Fruit fly (Drosophila melanogaster) whole organism, embryonic: ENCODE results near the gene CG4313.

Experiments used
- Asciz ChIP-seq: fragments of 200-800 bp; sonication (Bioruptor generic); optimal IDR thresholded peaks from 2 replicates; lab custom pipeline; 2017; ENCODE audit warnings: missing biosample characterization, mild to moderate bottlenecking, missing genetic modification characterization, missing genetic modification reagents
- Atf-2 ChIP-seq: fragments of 200-800 bp; sonication (Bioruptor generic); optimal IDR thresholded peaks from 2 replicates; lab custom pipeline; 2016; ENCODE audit warnings: missing biosample characterization, missing genetic modification characterization
- B-H1 ChIP-seq: fragments of 200-800 bp; sonication (Bioruptor generic); IDR thresholded peaks from 3 replicates; pipeline ENCODE4 v1.3.6; 2022; ENCODE audit warnings: missing biosample characterization, missing genetic modification characterization
- CG11398 ChIP-seq: fragments of 200-800 bp; sonication (Bioruptor generic); optimal IDR thresholded peaks from 2 replicates; lab custom pipeline; 2016; ENCODE audit warnings: missing biosample characterization, missing genetic modification characterization
- CG1233 ChIP-seq: fragments of 200-800 bp; sonication (Bioruptor generic); optimal IDR thresholded peaks from 4 replicates; lab custom pipeline; 2018; ENCODE audit warnings: missing biosample characterization, mild to moderate bottlenecking, missing genetic modification characterization
- CG12942 ChIP-seq: fragments of 200-800 bp; sonication (Bioruptor generic); optimal IDR thresholded peaks from 3 replicates; lab custom pipeline; 2016; ENCODE audit warnings: missing biosample characterization, missing genetic modification characterization
- CG13123 ChIP-seq: fragments of 200-800 bp; sonication (Bioruptor generic); optimal IDR thresholded peaks from 2 replicates; lab custom pipeline; 2016; ENCODE audit warnings: missing biosample characterization, missing genetic modification characterization
- CG13424 ChIP-seq: fragments of 200-800 bp; sonication (Bioruptor generic); optimal IDR thresholded peaks from 2 replicates; lab custom pipeline; 2019; ENCODE audit warnings: missing biosample characterization, mild to moderate bottlenecking, missing genetic modification characterization, moderate library complexity
- CG14050 ChIP-seq: fragments of 200-800 bp; sonication (Bioruptor generic); IDR thresholded peaks from 3 replicates; pipeline ENCODE4 v1.3.6; 2022; ENCODE audit warnings: missing biosample characterization, missing genetic modification characterization
- CG15269 ChIP-seq: fragments of 200-800 bp; sonication (Bioruptor generic); optimal IDR thresholded peaks from 2 replicates; lab custom pipeline; 2018; ENCODE audit warnings: missing biosample characterization, mild to moderate bottlenecking, missing genetic modification characterization, moderate library complexity
- CG1602 ChIP-seq: fragments of 200-800 bp; sonication (Bioruptor generic); optimal IDR thresholded peaks from 3 replicates; lab custom pipeline; 2016; ENCODE audit warnings: missing biosample characterization, missing genetic modification characterization
- CG1603 ChIP-seq: fragments of 200-800 bp; sonication (Bioruptor generic); optimal IDR thresholded peaks from 2 replicates; lab custom pipeline; 2019; ENCODE audit warnings: missing biosample characterization, mild to moderate bottlenecking, missing genetic modification characterization, moderate library complexity
- CG1647 ChIP-seq: fragments of 200-800 bp; sonication (Bioruptor generic); optimal IDR thresholded peaks from 3 replicates; lab custom pipeline; 2016; ENCODE audit warnings: missing biosample characterization, missing genetic modification characterization
- CG18011 ChIP-seq: fragments of 200-800 bp; sonication (Bioruptor generic); optimal IDR thresholded peaks from 2 replicates; lab custom pipeline; 2017; ENCODE audit warnings: missing biosample characterization, missing genetic modification characterization, mild to moderate bottlenecking, moderate library complexity, missing genotype
- CG2875 ChIP-seq: fragments of 200-800 bp; sonication (Bioruptor generic); optimal IDR thresholded peaks from 2 replicates; lab custom pipeline; 2017; ENCODE audit warnings: missing biosample characterization, mild to moderate bottlenecking, missing genetic modification characterization, missing genetic modification reagents
- CG31365 ChIP-seq: fragments of 200-800 bp; sonication (Bioruptor generic); optimal IDR thresholded peaks from 2 replicates; lab custom pipeline; 2018; ENCODE audit warnings: missing biosample characterization, mild to moderate bottlenecking, missing genetic modification characterization
- CG3163 ChIP-seq: fragments of 200-800 bp; sonication (Bioruptor generic); optimal IDR thresholded peaks from 3 replicates; lab custom pipeline; 2016; ENCODE audit warnings: missing biosample characterization, missing genetic modification characterization
- CG3407 ChIP-seq: fragments of 200-800 bp; sonication (Bioruptor generic); optimal IDR thresholded peaks from 2 replicates; lab custom pipeline; 2018; ENCODE audit warnings: missing biosample characterization, mild to moderate bottlenecking, missing genetic modification characterization
- CG34224 ChIP-seq: fragments of 200-800 bp; sonication (Bioruptor generic); IDR thresholded peaks from 3 replicates; pipeline ENCODE4 v1.3.6; 2022; ENCODE audit warnings: missing biosample characterization, missing genetic modification characterization; ENCODE audit not compliant: partially characterized antibody
- CG3847 ChIP-seq: fragments of 200-800 bp; sonication (Bioruptor generic); IDR thresholded peaks from 2 replicates; pipeline ENCODE4 v1.3.6; 2022; ENCODE audit warnings: missing biosample characterization, missing genetic modification characterization
- CG5180 ChIP-seq: fragments of 200-800 bp; sonication (Bioruptor generic); optimal IDR thresholded peaks from 3 replicates; lab custom pipeline; 2017; ENCODE audit warnings: missing biosample characterization, missing genetic modification characterization, mild to moderate bottlenecking, moderate library complexity, missing genetic modification reagents
- CG6765 ChIP-seq: fragments of 200-800 bp; sonication (Bioruptor generic); optimal IDR thresholded peaks from 3 replicates; lab custom pipeline; 2017; ENCODE audit warnings: missing biosample characterization, mild to moderate bottlenecking, missing genetic modification characterization
- CG7357 ChIP-seq: fragments of 200-800 bp; sonication (Bioruptor generic); IDR thresholded peaks from 3 replicates; pipeline ENCODE4 v1.3.6; 2022; ENCODE audit warnings: missing biosample characterization, missing genetic modification characterization
- CG7556 ChIP-seq: fragments of 200-800 bp; sonication (Bioruptor generic); optimal IDR thresholded peaks from 2 replicates; lab custom pipeline; 2017; ENCODE audit warnings: missing biosample characterization, mild to moderate bottlenecking, missing genetic modification characterization
- CG8089 ChIP-seq: fragments of 200-800 bp; sonication (Bioruptor generic); optimal IDR thresholded peaks from 3 replicates; lab custom pipeline; 2016; ENCODE audit warnings: missing biosample characterization, missing genetic modification characterization
- CG9215 ChIP-seq: fragments of 200-800 bp; sonication (Bioruptor generic); IDR thresholded peaks from 2 replicates; pipeline ENCODE4 v1.3.6; 2022; ENCODE audit warnings: missing biosample characterization, missing genetic modification characterization
- D ChIP-seq, 2 experiments: fragments of 200-800 bp in 1 of 2; fragments of >200 bp in 1 of 2; sonication (Bioruptor generic) in 1 of 2; optimal IDR thresholded peaks; 2 replicates in 1 of 2; 3 replicates in 1 of 2; lab custom pipeline; 2017; ENCODE audit warnings: mild to moderate bottlenecking in 1 of 2, missing biosample characterization in 1 of 2, missing genetic modification characterization in 1 of 2, missing genetic modification reagents in 1 of 2
- Dad ChIP-seq: fragments of 200-800 bp; sonication (Bioruptor generic); optimal IDR thresholded peaks from 3 replicates; lab custom pipeline; 2016; ENCODE audit warnings: missing biosample characterization, missing genetic modification characterization
- Hey ChIP-seq: fragments of 200-800 bp; sonication (Bioruptor generic); optimal IDR thresholded peaks from 3 replicates; lab custom pipeline; 2018; ENCODE audit warnings: missing biosample characterization, mild to moderate bottlenecking, missing genetic modification characterization
- Jarid2 ChIP-seq: fragments of 200-800 bp; sonication (Bioruptor generic); optimal IDR thresholded peaks from 3 replicates; lab custom pipeline; 2017; ENCODE audit warnings: mild to moderate bottlenecking, missing biosample characterization, missing genetic modification reagents, missing genetic modification characterization
- Lpt ChIP-seq: fragments of >200 bp; optimal IDR thresholded peaks from 2 replicates; lab custom pipeline; 2018; ENCODE audit warnings: missing biosample characterization, missing genetic modification characterization
- NFAT ChIP-seq: fragments of 200-800 bp; sonication (Bioruptor generic); IDR thresholded peaks from 2 replicates; pipeline ENCODE4 v1.3.6; 2022; ENCODE audit warnings: missing biosample characterization, missing genetic modification characterization
- Six4 ChIP-seq: fragments of 200-800 bp; sonication (Bioruptor generic); optimal IDR thresholded peaks from 2 replicates; lab custom pipeline; 2016; ENCODE audit warnings: missing biosample characterization, missing genetic modification characterization
- YL-1 ChIP-seq: fragments of 200-800 bp; sonication (Bioruptor generic); optimal IDR thresholded peaks from 3 replicates; lab custom pipeline; 2017; ENCODE audit warnings: missing biosample characterization, mild to moderate bottlenecking, missing genetic modification characterization
- ara ChIP-seq: fragments of 200-800 bp; sonication (Bioruptor generic); IDR thresholded peaks from 2 replicates; pipeline ENCODE4 v1.3.6; 2022; ENCODE audit warnings: missing biosample characterization, missing genetic modification characterization
- caup ChIP-seq: fragments of 200-800 bp; sonication (Bioruptor generic); optimal IDR thresholded peaks from 3 replicates; lab custom pipeline; 2017; ENCODE audit warnings: missing biosample characterization, mild to moderate bottlenecking, missing genetic modification characterization, moderate library complexity; ENCODE audit not compliant: severe bottlenecking
- dati ChIP-seq: fragments of 200-800 bp; sonication (Bioruptor generic); IDR thresholded peaks from 2 replicates; pipeline ENCODE4 v1.3.6; 2022; ENCODE audit warnings: missing biosample characterization, missing genetic modification characterization
- ham ChIP-seq: fragments of 200-800 bp; sonication (Bioruptor generic); IDR thresholded peaks from 2 replicates; pipeline ENCODE4 v1.3.6; 2022; ENCODE audit warnings: missing biosample characterization, missing genetic modification characterization
- her ChIP-seq: fragments of 200-800 bp; sonication (Bioruptor generic); optimal IDR thresholded peaks from 2 replicates; lab custom pipeline; 2016; ENCODE audit warnings: missing biosample characterization, missing genetic modification characterization
- nerfin-1 ChIP-seq: fragments of 200-800 bp; sonication (Bioruptor generic); optimal IDR thresholded peaks from 3 replicates; lab custom pipeline; 2019; ENCODE audit warnings: missing biosample characterization, mild to moderate bottlenecking, missing genetic modification characterization, moderate library complexity
- pum ChIP-seq: fragments of 200-800 bp; sonication (Bioruptor generic); optimal IDR thresholded peaks from 2 replicates; lab custom pipeline; 2016; ENCODE audit warnings: missing biosample characterization, missing genetic modification characterization
- sug ChIP-seq: fragments of 200-800 bp; optimal IDR thresholded peaks from 2 replicates; lab custom pipeline; 2019; ENCODE audit warnings: missing biosample characterization, mild to moderate bottlenecking, missing genetic modification characterization, moderate library complexity
- tup ChIP-seq: fragments of 200-800 bp; sonication (Bioruptor generic); optimal IDR thresholded peaks from 2 replicates; lab custom pipeline; 2016; ENCODE audit warnings: missing biosample characterization, mild to moderate bottlenecking, missing genetic modification characterization, moderate library complexity
- unc-4 ChIP-seq: fragments of 200-800 bp; sonication (Bioruptor generic); IDR thresholded peaks from 2 replicates; pipeline ENCODE4 v1.3.6; 2022; ENCODE audit warnings: missing biosample characterization, missing genetic modification characterization; ENCODE audit not compliant: partially characterized antibody
- unpg ChIP-seq: fragments of 200-800 bp; sonication (Bioruptor generic); optimal IDR thresholded peaks from 3 replicates; lab custom pipeline; 2018; ENCODE audit warnings: missing biosample characterization, mild to moderate bottlenecking, missing genetic modification characterization, moderate library complexity
- vvl ChIP-seq: fragments of 200-800 bp; sonication (Bioruptor generic); IDR thresholded peaks from 2 replicates; pipeline ENCODE4 v1.3.6; 2022; ENCODE audit warnings: missing biosample characterization, missing genetic modification characterization
- wdn ChIP-seq: fragments of 200-800 bp; sonication (Bioruptor generic); IDR thresholded peaks from 2 replicates; pipeline ENCODE4 v1.3.6; 2022; ENCODE audit warnings: missing biosample characterization, missing genetic modification characterization
- z ChIP-seq: fragments of 200-800 bp; sonication (Bioruptor generic); IDR thresholded peaks from 3 replicates; pipeline ENCODE4 v1.3.6; 2022; ENCODE audit warnings: missing biosample characterization, missing genetic modification characterization
- zen2 ChIP-seq: fragments of 200-800 bp; sonication (Bioruptor generic); IDR thresholded peaks from 3 replicates; pipeline ENCODE4 v1.3.6; 2022; ENCODE audit warnings: missing biosample characterization, missing genetic modification characterization; ENCODE audit not compliant: partially characterized antibody

The CG4313 gene

DNA sequence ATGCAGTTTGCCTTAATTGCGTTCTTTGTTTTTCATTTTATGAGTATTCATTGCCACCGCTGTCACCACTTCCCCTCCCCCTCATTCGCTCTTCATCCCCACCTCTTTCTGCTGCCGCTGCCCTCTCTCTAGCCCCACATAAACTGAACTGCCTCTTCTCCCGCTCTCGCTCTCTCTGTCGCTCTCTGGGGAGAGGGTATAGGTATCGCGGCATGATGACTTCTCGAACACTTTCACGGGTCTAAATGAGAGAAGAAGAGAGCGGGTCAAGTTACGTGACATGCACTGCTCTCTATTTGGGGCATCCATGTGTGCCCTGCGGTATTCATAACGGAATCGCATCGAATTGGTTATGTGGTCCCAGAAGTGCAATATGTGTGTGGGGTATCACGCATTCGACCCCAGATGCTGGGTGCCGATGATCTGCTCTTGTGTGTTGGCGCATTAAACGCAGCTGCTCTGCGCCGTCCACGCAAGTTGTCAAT is 42.1 kb downstream of the CG4313 start (continued):
- TF ChIP-seq ara (GFP tag; lab: Robert Waterston, UW) (peak; percentile 84), vvl (GFP tag; lab: Robert Waterston, UW) (peak; percentile 94), CG9215 (GFP tag; lab: Robert Waterston, UW) (peak; percentile 50; the same call in 1 of the 2 replicates), CG3407 (GFP tag; lab: Kevin White, UChicago) (peak; percentile 75), CG8089 (peak; percentile 85), CG3847 (GFP tag; lab: Robert Waterston, UW) (peak; percentile 74), ham (GFP tag; lab: Robert Waterston, UW) (peak; percentile 46; the same call in 1 of the 2 replicates), CG14050 (GFP tag; lab: Robert Waterston, UW) (peak; percentile 75), Jarid2 (peak; percentile 57), CG7357 (peak; percentile 76), nerfin-1 (peak; percentile 48), Atf-2 (GFP tag; lab: Kevin White, UChicago) (peak; percentile 79), sug (peak; percentile 53), CG34224 (no peak), CG7556 (GFP tag; lab: Kevin White, UChicago) (peak; percentile 72), YL-1 (GFP tag; lab: Kevin White, UChicago) (peak; percentile 11), CG2875 (peak; percentile 89), wdn (GFP tag; lab: Robert Waterston, UW) (peak; percentile 75; the same call in 1 of the 2 replicates), Hey (no peak), unpg (GFP tag; lab: Kevin White, UChicago) (peak; percentile 83), CG5180 (GFP tag; lab: Kevin White, UChicago) (peak; percentile 42), CG18011 (peak; percentile 50), zen2 (GFP tag; lab: Robert Waterston, UW) (peak; percentile 54; the same call in 1 of the 3 replicates), Asciz (peak; percentile 48), CG13424 (tag; lab: Kevin White, UChicago) (peak; percentile 73), unc-4 (GFP tag; lab: Robert Waterston, UW) (no peak), CG1647 (GFP tag; lab: Kevin White, UChicago) (peak; percentile 66), CG3163 (GFP tag; lab: Kevin White, UChicago) (peak; percentile 75), Six4 (GFP tag; lab: Kevin White, UChicago) (peak; percentile 84), CG1603 (peak; percentile 94), CG13123 (GFP tag; lab: Kevin White, UChicago) (peak; percentile 27), caup (GFP tag; lab: Kevin White, UChicago) (peak; percentile 65), CG31365 (tag; lab: Kevin White, UChicago) (peak; percentile 74), D (optimal IDR thresholded peaks at IDR 0.05; lab: Kevin White, UChicago) (no peak), D (GFP tag; optimal IDR thresholded peaks at IDR 0.05; lab: Kevin White, UChicago) (peak; percentile 77), CG1233 (GFP tag; lab: Kevin White, UChicago) (peak; percentile 58), CG12942 (GFP tag; lab: Kevin White, UChicago) (peak; percentile 76), z (GFP tag; lab: Robert Waterston, UW) (0 out of 3 replicates have a peak, but pooled peaks have one; percentile 15), NFAT (GFP tag; lab: Robert Waterston, UW) (peak; percentile 62), Lpt (GFP tag; lab: Kevin White, UChicago) (no peak), CG1602 (GFP tag; lab: Kevin White, UChicago) (peak; percentile 77), CG11398 (GFP tag; lab: Kevin White, UChicago) (peak; percentile 80), her (GFP tag; lab: Kevin White, UChicago) (peak; percentile 87), tup (GFP tag; lab: Kevin White, UChicago) (peak; percentile 31), pum (peak; percentile 82), CG15269 (tag; lab: Kevin White, UChicago) (peak; percentile 84), dati (GFP tag; lab: Robert Waterston, UW) (peak; percentile 62), Dad (peak; percentile 73), CG6765 (GFP tag; lab: Kevin White, UChicago) (no peak), B-H1 (GFP tag; lab: Robert Waterston, UW) (peak; percentile 79)
